Worm (Caenorhabditis elegans) whole organism, L1 larva: ENCODE results near the gene C04E6.13.

Source experiments
- ces-1 ChIP-seq: fragments of 150-350 bp; optimal IDR thresholded peaks from 2 replicates; lab custom pipeline; 2014; ENCODE audit warnings: missing biosample characterization, missing genetic modification reagents, missing genetic modification characterization
- lin-39 ChIP-seq: fragments of 150-350 bp; optimal IDR thresholded peaks from 2 replicates; lab custom pipeline; 2014; ENCODE audit warnings: missing biosample characterization, missing genetic modification reagents, missing genetic modification characterization
- lir-3 ChIP-seq: sonication (generic microtip); optimal IDR thresholded peaks from 2 replicates; lab custom pipeline; 2016; ENCODE audit warnings: mild to moderate bottlenecking, missing genetic modification characterization, moderate library complexity, missing compliant biosample characterization; ENCODE audit not compliant: poor library complexity

ce11 chrV:5912426-5912825 lies at the start of gene C04E6.13:
- TF ChIP-seq lin-39 (tag; lab: Kevin White, UChicago): no peak
- TF ChIP-seq lir-3 (tag; lab: Kevin White, UChicago): no peak
- TF ChIP-seq ces-1 (GFP tag; lab: Kevin White, UChicago): no peak
